Worm (Caenorhabditis elegans): ENCODE results near the gene F53H8.3.

Gene F53H8.3

DNA sequence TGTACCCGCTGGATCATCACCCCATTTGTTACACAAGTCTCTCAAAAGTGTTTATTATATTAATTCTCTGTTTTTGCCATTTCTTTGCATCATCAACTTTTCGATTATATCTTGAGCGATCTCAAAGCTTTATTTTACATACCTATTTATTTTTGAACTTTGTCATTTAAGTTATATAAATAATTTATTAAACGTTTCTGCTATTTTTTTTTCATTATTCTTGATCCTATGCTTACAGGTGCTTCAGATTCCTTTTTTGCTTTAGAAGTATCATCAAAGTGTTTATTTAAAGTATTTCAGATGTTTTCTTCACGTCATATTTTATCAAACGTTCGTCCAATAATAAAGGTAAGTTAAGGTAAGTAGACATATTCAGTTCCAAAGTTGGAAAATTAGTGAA lies 20.2 kb upstream of the F53H8.3 start, which contains the start of gene F35H12.5:
F35H12.5 (plus strand) TSS at position 301 of the 400 bp plus-strand sequence.
- TF ChIP-seq ztf-26 (tag; optimal IDR thresholded peaks at IDR 0.05) (no peak), C06A6.2 (GFP tag; conservative IDR thresholded peaks at IDR 0.05) (no peak), chd-7 (tag; optimal IDR thresholded peaks at IDR 0.05) (no peak), xnd-1 (tag; optimal IDR thresholded peaks at IDR 0.05) (no peak), fkh-3 (tag; optimal IDR thresholded peaks at IDR 0.05) (no peak), ets-4 (GFP tag; optimal IDR thresholded peaks at IDR 0.05) (no peak), nhr-179 (tag; optimal IDR thresholded peaks at IDR 0.05) (no peak), mcd-1 (GFP tag; IDR thresholded peaks at IDR 0.05) (no peak), snpc-3.4 (tag; optimal IDR thresholded peaks at IDR 0.05) (no peak), snpc-1.1 (tag; optimal IDR thresholded peaks at IDR 0.05; ENCODE audit: insufficient read depth) (no peak), T07F8.4 (tag; optimal IDR thresholded peaks at IDR 0.05) (no peak), nfyb-1 (GFP tag; IDR thresholded peaks at IDR 0.05) (no peak), T26A5.8 (tag; optimal IDR thresholded peaks at IDR 0.05) (no peak), nhr-80 (tag; optimal IDR thresholded peaks at IDR 0.05) (no peak), ceh-58 (GFP tag; IDR thresholded peaks at IDR 0.05) (no peak), athp-1 (tag; optimal IDR thresholded peaks at IDR 0.05) (no peak), ekl-4 (GFP tag; IDR thresholded peaks at IDR 0.05) (no peak), sea-2 (GFP tag; IDR thresholded peaks at IDR 0.05) (no peak), F33H1.4 (GFP tag; IDR thresholded peaks at IDR 0.05) (no peak), hmg-1.2 (GFP tag; IDR thresholded peaks at IDR 0.05) (no peak)

DNA sequence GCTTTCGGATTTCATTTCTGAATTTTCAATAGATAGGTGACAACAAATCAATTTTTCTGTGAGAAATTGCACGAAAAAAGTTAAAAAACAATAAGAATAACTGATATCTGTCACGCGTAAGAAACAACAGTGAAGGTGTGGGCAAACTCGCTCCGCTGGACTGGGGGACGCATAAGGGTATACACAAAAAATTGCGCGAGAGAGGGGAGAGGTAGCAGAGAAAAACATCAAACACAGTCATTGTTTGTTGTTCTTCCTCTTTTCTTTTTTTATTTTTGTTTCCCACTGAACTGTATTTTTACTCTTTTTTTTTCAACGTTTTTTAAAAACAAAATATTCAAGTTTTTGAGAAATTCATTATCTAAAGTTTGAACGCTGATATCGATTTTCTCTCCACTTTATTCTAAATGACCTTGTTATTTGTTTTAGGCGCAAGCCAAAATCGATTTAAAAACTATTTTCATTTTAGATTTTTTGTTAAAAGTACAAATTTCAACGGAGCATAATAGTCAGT lies 13.8 kb upstream of the F53H8.3 start, which contains the start of the genes pifk-1 and tbc-11:
pifk-1 (minus strand) TSS at position 17 of the 514 bp plus-strand sequence.
tbc-11 (plus strand) TSS at position 464 of the 514 bp plus-strand sequence.
- peak; percentile 24 for TF ChIP-seq ceh-27 (GFP tag; optimal IDR thresholded peaks at IDR 0.05)
- TF ChIP-seq sea-2 (GFP tag; IDR thresholded peaks at IDR 0.05) = no peak
- TF ChIP-seq F23B12.7 (tag; optimal IDR thresholded peaks at IDR 0.05; ENCODE audit: insufficient read depth) = peak; percentile 71
- TF ChIP-seq ekl-4 (GFP tag; IDR thresholded peaks at IDR 0.05) = no peak
- TF ChIP-seq attf-5 (GFP tag; optimal IDR thresholded peaks at IDR 0.05) = peak; percentile 75
- TF ChIP-seq nhr-80 (tag; optimal IDR thresholded peaks at IDR 0.05) = peak; percentile 75
- TF ChIP-seq B0035.1 (tag; optimal IDR thresholded peaks at IDR 0.05) = no peak
- TF ChIP-seq bed-2 (GFP tag; IDR thresholded peaks at IDR 0.05) = no peak
- TF ChIP-seq pha-4 (tag; optimal IDR thresholded peaks at IDR 0.05) = no peak
- peak; percentile 23 for TF ChIP-seq lin-40 (tag; optimal IDR thresholded peaks at IDR 0.05)
- no peak for TF ChIP-seq attf-6 (GFP tag; IDR thresholded peaks at IDR 0.05)
- no peak for TF ChIP-seq nfyb-1 (GFP tag; IDR thresholded peaks at IDR 0.05)
- TF ChIP-seq let-607 (tag; optimal IDR thresholded peaks at IDR 0.05) = peak in 1 of 2 experiments; percentile 12
- TF ChIP-seq mcd-1 (GFP tag; IDR thresholded peaks at IDR 0.05) = peak; percentile 65
- TF ChIP-seq let-526 (GFP tag; IDR thresholded peaks at IDR 0.05) = no peak
- no peak for TF ChIP-seq ztf-28 (GFP tag; IDR thresholded peaks at IDR 0.05)
- TF ChIP-seq hmg-1.2 (GFP tag; IDR thresholded peaks at IDR 0.05) = peak; percentile 9; the same call in 1 of the 2 replicates
- no peak for TF ChIP-seq snpc-4 (GFP tag; optimal IDR thresholded peaks at IDR 0.05)
- TF ChIP-seq snpc-4 (tag; optimal IDR thresholded peaks at IDR 0.05) = peak in 1 of 4 experiments; percentile 65
- TF ChIP-seq dox-1 (GFP tag; IDR thresholded peaks at IDR 0.05) = 0 out of 2 replicates have a peak, but pooled peaks have one; percentile 32
- TF ChIP-seq hlh-12 (tag; optimal IDR thresholded peaks at IDR 0.05) = no peak

DNA sequence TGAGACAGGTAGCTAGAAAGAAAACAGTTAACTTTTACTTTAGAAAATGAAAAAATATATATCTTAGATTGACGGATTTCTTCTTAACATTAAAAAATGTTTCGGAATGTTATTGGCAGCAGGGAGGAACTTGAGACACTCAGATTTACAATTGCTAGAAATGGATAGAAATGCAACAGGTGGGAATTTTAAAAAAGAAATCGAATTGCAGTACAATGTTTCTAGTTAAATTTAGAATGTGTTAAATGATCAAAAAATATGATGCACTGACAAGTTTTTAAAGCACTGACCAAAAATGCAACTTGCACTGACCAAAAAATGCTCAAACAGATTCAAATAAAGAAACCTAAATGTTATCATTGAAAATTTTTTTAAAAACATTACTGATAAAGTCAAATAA lies 12.2 kb upstream of the F53H8.3 start:
- TF ChIP-seq hlh-12 (tag; optimal IDR thresholded peaks at IDR 0.05) (no peak), akir-1 (GFP tag; optimal IDR thresholded peaks at IDR 0.05) (no peak), atf-7 (tag; optimal IDR thresholded peaks at IDR 0.05) (no peak), unc-130 (GFP tag; optimal IDR thresholded peaks at IDR 0.05) (no peak), B0019.2 (GFP tag; conservative IDR thresholded peaks at IDR 0.05) (no peak), hmg-20 (GFP tag; IDR thresholded peaks at IDR 0.05) (no peak), F37B4.10 (GFP tag; IDR thresholded peaks at IDR 0.05) (no peak), efl-1 (GFP tag; optimal IDR thresholded peaks at IDR 0.05) (no peak), B0035.1 (tag; optimal IDR thresholded peaks at IDR 0.05) (no peak), Y56A3A.18 (GFP tag; IDR thresholded peaks at IDR 0.05) (no peak), bed-1 (GFP tag; IDR thresholded peaks at IDR 0.05) (no peak), sptf-2 (GFP tag; optimal IDR thresholded peaks at IDR 0.05) (no peak), dpff-1 (tag; optimal IDR thresholded peaks at IDR 0.05) (no peak)
